Fruit fly (Drosophila melanogaster): ENCODE results near the gene Mrm2.

DNA sequence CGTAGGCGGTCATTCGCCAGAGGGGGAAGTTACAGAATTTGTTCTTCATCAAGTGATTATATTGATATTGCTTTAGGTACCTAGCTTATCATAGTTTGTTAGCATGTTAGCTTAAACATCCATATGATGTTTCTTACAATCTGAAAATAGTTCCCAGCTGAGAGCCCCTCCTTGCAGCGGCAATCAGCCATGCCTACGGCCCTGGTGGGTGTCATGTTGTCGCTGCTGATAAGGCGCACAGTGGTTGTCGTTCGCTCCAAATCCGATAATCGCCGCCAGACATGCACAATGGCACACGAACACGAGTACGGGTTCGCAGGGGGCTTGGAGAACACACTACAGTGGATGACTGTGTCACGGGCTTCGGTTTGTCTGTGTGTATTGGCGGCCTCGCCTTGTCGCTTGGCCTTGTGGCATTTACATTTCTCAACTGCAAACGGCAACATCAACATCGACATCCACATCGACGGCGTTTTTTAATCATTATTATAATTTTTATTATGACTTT, 44.6 kb downstream of the Mrm2 start:
- TF ChIP-seq Clk (GFP tag; optimal IDR thresholded peaks at IDR 0.05) (peak; percentile 66), CG12768 (GFP tag; optimal IDR thresholded peaks at IDR 0.05) (peak; percentile 87), toe (GFP tag; optimal IDR thresholded peaks at IDR 0.05) (peak; percentile 24), ovo (GFP tag; optimal IDR thresholded peaks at IDR 0.05) (peak; percentile 51), CG14711 (tag; optimal IDR thresholded peaks at IDR 0.05) (peak; percentile 75), tj (GFP tag; optimal IDR thresholded peaks at IDR 0.05) (peak; percentile 62), CG1620 (GFP tag; optimal IDR thresholded peaks at IDR 0.05) (peak; percentile 67), cic (GFP tag; optimal IDR thresholded peaks at IDR 0.05) (peak; percentile 73)

Data from whole organism, adult.